Fruit fly (Drosophila melanogaster): ENCODE data around the gene Hyls1.
A peak's percentile ranks its signal among the peaks of the same experiment; 100 is the strongest.

The Hyls1 gene

dm6 chr2L:16357865-16358264 is 5.4 kb upstream of the Hyls1 start (continued):
- TF ChIP-seq gce (GFP tag; IDR thresholded peaks at IDR 0.05) = no peak
- TF ChIP-seq Elba2 (GFP tag; optimal IDR thresholded peaks at IDR 0.05) = no peak
- TF ChIP-seq CG9727 (GFP tag; optimal IDR thresholded peaks at IDR 0.05) = peak; percentile 15
- TF ChIP-seq h (optimal IDR thresholded peaks at IDR 0.05) = no peak
- no peak for TF ChIP-seq prd (optimal IDR thresholded peaks at IDR 0.05)
- peak; percentile 41; the same call in 1 of the 3 replicates for TF ChIP-seq prd (GFP tag; IDR thresholded peaks at IDR 0.05)
- peak; percentile 31 for TF ChIP-seq esg (GFP tag; conservative IDR thresholded peaks at IDR 0.05)
- peak; percentile 8 for TF ChIP-seq nerfin-1 (tag; optimal IDR thresholded peaks at IDR 0.05)
- TF ChIP-seq yki (optimal IDR thresholded peaks at IDR 0.05) = no peak
- TF ChIP-seq Myb (GFP tag; optimal IDR thresholded peaks at IDR 0.05) = no peak
- no peak for TF ChIP-seq CG13296 (GFP tag; optimal IDR thresholded peaks at IDR 0.05)
- TF ChIP-seq CG6272 (GFP tag; IDR thresholded peaks at IDR 0.05) = no peak
- TF ChIP-seq CG15514 (GFP tag; optimal IDR thresholded peaks at IDR 0.05) = peak; percentile 3
- TF ChIP-seq CG12219 (GFP tag; optimal IDR thresholded peaks at IDR 0.05) = no peak
- TF ChIP-seq CG3407 (GFP tag; optimal IDR thresholded peaks at IDR 0.05) = no peak
- TF ChIP-seq emc (GFP tag; optimal IDR thresholded peaks at IDR 0.05) = no peak
- peak; percentile 13 for TF ChIP-seq tio (GFP tag; optimal IDR thresholded peaks at IDR 0.05)
- TF ChIP-seq pan (optimal IDR thresholded peaks at IDR 0.05) = no peak
- peak in 1 of 2 experiments; percentile 31 for TF ChIP-seq pan (GFP tag; optimal IDR thresholded peaks at IDR 0.05 in 1 of 2, IDR thresholded peaks at IDR 0.05 in 1 of 2)
- TF ChIP-seq disco-r (GFP tag; optimal IDR thresholded peaks at IDR 0.05) = no peak
- peak; percentile 49 for TF ChIP-seq unpg (GFP tag; optimal IDR thresholded peaks at IDR 0.05)
- no peak for TF ChIP-seq CG16779 (GFP tag; IDR thresholded peaks at IDR 0.05)
- TF ChIP-seq Lim3 (GFP tag; IDR thresholded peaks at IDR 0.05) = no peak
- no peak for TF ChIP-seq Hr3 (GFP tag; optimal IDR thresholded peaks at IDR 0.05)
- TF ChIP-seq seq (GFP tag; IDR thresholded peaks at IDR 0.05) = no peak
- TF ChIP-seq HLH54F (GFP tag; optimal IDR thresholded peaks at IDR 0.05) = no peak
- peak; percentile 18 for TF ChIP-seq CG7556 (GFP tag; optimal IDR thresholded peaks at IDR 0.05)
- no peak for TF ChIP-seq Adf1 (GFP tag; IDR thresholded peaks at IDR 0.05)
- no peak for TF ChIP-seq btn (GFP tag; optimal IDR thresholded peaks at IDR 0.05)
- TF ChIP-seq Eip74EF (GFP tag; optimal IDR thresholded peaks at IDR 0.05) = peak in 1 of 2 experiments; percentile 15
- TF ChIP-seq CG9876 (GFP tag; optimal IDR thresholded peaks at IDR 0.05) = no peak
- TF ChIP-seq nerfin-2 (GFP tag; IDR thresholded peaks at IDR 0.05; ENCODE audit: partially characterized antibody) = no peak
- no peak for TF ChIP-seq dm (GFP tag; optimal IDR thresholded peaks at IDR 0.05)
- TF ChIP-seq CG11398 (GFP tag; optimal IDR thresholded peaks at IDR 0.05) = no peak
- no peak for TF ChIP-seq CG11560 (tag; IDR thresholded peaks at IDR 0.05)
- TF ChIP-seq HmgZ (tag; optimal IDR thresholded peaks at IDR 0.05) = no peak
- 0 out of 3 replicates have a peak, but pooled peaks have one; percentile 7 for TF ChIP-seq ase (GFP tag; IDR thresholded peaks at IDR 0.05)
- TF ChIP-seq sisA (GFP tag; IDR thresholded peaks at IDR 0.05) = no peak
- TF ChIP-seq Jarid2 (GFP tag; optimal IDR thresholded peaks at IDR 0.05) = no peak
- peak; percentile 50; the same call in 1 of the 2 replicates for TF ChIP-seq CG31441 (GFP tag; IDR thresholded peaks at IDR 0.05)
- no peak for TF ChIP-seq CG10654 (GFP tag; optimal IDR thresholded peaks at IDR 0.05)
- TF ChIP-seq CG11085 (GFP tag; IDR thresholded peaks at IDR 0.05) = no peak
- TF ChIP-seq Sox100B (GFP tag; optimal IDR thresholded peaks at IDR 0.05) = peak; percentile 29
- TF ChIP-seq bab2 (GFP tag; optimal IDR thresholded peaks at IDR 0.05) = no peak
- no peak for TF ChIP-seq CG12155 (GFP tag; optimal IDR thresholded peaks at IDR 0.05)
